Worm (Caenorhabditis elegans) whole organism, midembryonic: Measurements from ENCODE around the gene erfa-3.

Experiments used
- T22C8.4 ChIP-seq: fragments of 200-800 bp; sonication (Bioruptor generic); IDR thresholded peaks from 2 replicates; pipeline ENCODE4 v1.3.6; 2022; ENCODE audit warnings: missing genetic modification characterization, missing compliant biosample characterization
- cog-1 ChIP-seq: sonication (generic microtip); optimal IDR thresholded peaks from 2 replicates; lab custom pipeline; 2016; ENCODE audit warnings: missing genetic modification characterization, missing compliant biosample characterization
- flt-1 ChIP-seq: fragments of 200-800 bp; sonication (Bioruptor generic); IDR thresholded peaks from 2 replicates; pipeline ENCODE4 v1.3.6; 2022; ENCODE audit warnings: missing genetic modification characterization, missing compliant biosample characterization
- klf-2 ChIP-seq: fragments of 200-800 bp; sonication (Bioruptor generic); conservative IDR thresholded peaks from 2 replicates; pipeline ENCODE4 v1.3.6; 2022; ENCODE audit warnings: missing genetic modification reagents, missing genetic modification characterization, missing compliant biosample characterization
- med-1 ChIP-seq: sonication (generic microtip); optimal IDR thresholded peaks from 2 replicates; lab custom pipeline; 2017; ENCODE audit warnings: missing genetic modification characterization, mild to moderate bottlenecking, missing compliant biosample characterization, antibody characterized with exemption, missing genetic modification reagents; ENCODE audit not compliant: insufficient read depth
- ref-1 ChIP-seq: fragments of 200-800 bp; sonication (Bioruptor generic); conservative IDR thresholded peaks from 2 replicates; pipeline ENCODE4 v1.3.6; 2022; ENCODE audit warnings: missing genetic modification reagents, missing genetic modification characterization, missing compliant biosample characterization
- tab-1 ChIP-seq: fragments of 200-800 bp; sonication (Bioruptor generic); IDR thresholded peaks from 2 replicates; pipeline ENCODE4 v1.3.6; 2022; ENCODE audit warnings: missing genetic modification characterization, missing compliant biosample characterization
- ztf-23 ChIP-seq: fragments of 200-800 bp; sonication (Bioruptor generic); IDR thresholded peaks from 2 replicates; pipeline ENCODE4 v1.3.6; 2022; ENCODE audit warnings: missing genetic modification reagents, missing genetic modification characterization, missing compliant biosample characterization
- ztf-29 ChIP-seq: fragments of 200-800 bp; sonication (Bioruptor generic); IDR thresholded peaks from 2 replicates; pipeline ENCODE4 v1.3.6; 2022; ENCODE audit warnings: missing genetic modification reagents, missing genetic modification characterization, missing compliant biosample characterization

Gene erfa-3

ce11 chrV:11076028-11076402 is 36.9 kb downstream of the erfa-3 start:
- TF ChIP-seq klf-2 (no peak), T22C8.4 (GFP tag; lab: Robert Waterston, UW) (no peak), flt-1 (no peak), ztf-23 (GFP tag; lab: Robert Waterston, UW) (no peak), ref-1 (GFP tag; lab: Robert Waterston, UW) (no peak), med-1 (GFP tag; lab: Kevin White, UChicago) (no peak), tab-1 (no peak), cog-1 (tag; lab: Kevin White, UChicago) (no peak)

- TF ChIP-seq ref-1 (GFP tag; lab: Robert Waterston, UW) (no peak), flt-1 (peak; percentile 48; the same call in 1 of the 2 replicates), tab-1 (no peak)
Measured at ce11 chrV:11075209-11076027, 37.5 kb downstream of the erfa-3 start.

ce11 chrV:11074448-11074847 is 38.4 kb downstream of the erfa-3 start, which contains the start of gene act-3:
Gene act-3 (minus strand): TSS chrV:11074498.
- no peak for TF ChIP-seq ztf-29 (GFP tag; lab: Robert Waterston, UW)
- peak; percentile 35 for TF ChIP-seq cog-1 (tag; lab: Kevin White, UChicago)

ce11 chrV:11073354-11073753 is 39.5 kb downstream of the erfa-3 start:
- TF ChIP-seq ztf-29 (GFP tag; lab: Robert Waterston, UW) (no peak), T22C8.4 (GFP tag; lab: Robert Waterston, UW) (no peak), cog-1 (tag; lab: Kevin White, UChicago) (no peak), med-1 (GFP tag; lab: Kevin White, UChicago) (no peak), flt-1 (no peak)

ce11 chrV:11071453-11071852 is 41.4 kb downstream of the erfa-3 start:
- no peak for TF ChIP-seq ref-1 (GFP tag; lab: Robert Waterston, UW)
- TF ChIP-seq med-1 (GFP tag; lab: Kevin White, UChicago), result no peak
- TF ChIP-seq flt-1, result no peak
- TF ChIP-seq tab-1, result no peak
- TF ChIP-seq T22C8.4 (GFP tag; lab: Robert Waterston, UW), result no peak
- no peak for TF ChIP-seq cog-1 (tag; lab: Kevin White, UChicago)
- TF ChIP-seq ztf-29 (GFP tag; lab: Robert Waterston, UW), result no peak

ce11 chrV:11070388-11070787 is 42.5 kb downstream of the erfa-3 start:
- TF ChIP-seq klf-2, result no peak
- no peak for TF ChIP-seq cog-1 (tag; lab: Kevin White, UChicago)
- TF ChIP-seq ref-1 (GFP tag; lab: Robert Waterston, UW), result no peak
- TF ChIP-seq T22C8.4 (GFP tag; lab: Robert Waterston, UW), result no peak
- TF ChIP-seq ztf-23 (GFP tag; lab: Robert Waterston, UW), result no peak
- no peak for TF ChIP-seq ztf-29 (GFP tag; lab: Robert Waterston, UW)
- no peak for TF ChIP-seq flt-1
- TF ChIP-seq med-1 (GFP tag; lab: Kevin White, UChicago), result no peak
- no peak for TF ChIP-seq tab-1

ce11 chrV:11069277-11069676 is 43.6 kb downstream of the erfa-3 start, which contains the start of gene T04C12.8:
Gene T04C12.8 (minus strand): TSS chrV:11069358.
- TF ChIP-seq T22C8.4 (GFP tag; lab: Robert Waterston, UW), result no peak
- TF ChIP-seq ztf-29 (GFP tag; lab: Robert Waterston, UW), result no peak
- no peak for TF ChIP-seq flt-1
- no peak for TF ChIP-seq klf-2
- TF ChIP-seq ztf-23 (GFP tag; lab: Robert Waterston, UW), result no peak
- TF ChIP-seq ref-1 (GFP tag; lab: Robert Waterston, UW), result no peak
- no peak for TF ChIP-seq tab-1
- TF ChIP-seq cog-1 (tag; lab: Kevin White, UChicago), result no peak
- no peak for TF ChIP-seq med-1 (GFP tag; lab: Kevin White, UChicago)

ce11 chrV:11065513-11065912 is 47.4 kb downstream of the erfa-3 start, which contains the start of gene nlp-80:
Gene nlp-80 (minus strand): TSS chrV:11065613.
- TF ChIP-seq ref-1 (GFP tag; lab: Robert Waterston, UW), result no peak
- no peak for TF ChIP-seq med-1 (GFP tag; lab: Kevin White, UChicago)
- TF ChIP-seq flt-1, result no peak
- TF ChIP-seq cog-1 (tag; lab: Kevin White, UChicago), result no peak
- no peak for TF ChIP-seq tab-1
- no peak for TF ChIP-seq T22C8.4 (GFP tag; lab: Robert Waterston, UW)
- no peak for TF ChIP-seq klf-2
- TF ChIP-seq ztf-29 (GFP tag; lab: Robert Waterston, UW), result no peak
- no peak for TF ChIP-seq ztf-23 (GFP tag; lab: Robert Waterston, UW)

ce11 chrV:11063115-11063514 is 49.8 kb downstream of the erfa-3 start, which contains the start of gene T04C12.9:
Gene T04C12.9 (minus strand): TSS chrV:11063215.
- no peak for TF ChIP-seq ztf-29 (GFP tag; lab: Robert Waterston, UW)
- TF ChIP-seq ztf-23 (GFP tag; lab: Robert Waterston, UW), result no peak
- no peak for TF ChIP-seq ref-1 (GFP tag; lab: Robert Waterston, UW)
- no peak for TF ChIP-seq cog-1 (tag; lab: Kevin White, UChicago)
- TF ChIP-seq T22C8.4 (GFP tag; lab: Robert Waterston, UW), result no peak
- TF ChIP-seq klf-2, result no peak

ce11 chrV:11061887-11062286 is 51.0 kb downstream of the erfa-3 start:
- no peak for TF ChIP-seq klf-2
- no peak for TF ChIP-seq med-1 (GFP tag; lab: Kevin White, UChicago)
- TF ChIP-seq tab-1, result no peak
- no peak for TF ChIP-seq ref-1 (GFP tag; lab: Robert Waterston, UW)
- no peak for TF ChIP-seq cog-1 (tag; lab: Kevin White, UChicago)
- TF ChIP-seq ztf-29 (GFP tag; lab: Robert Waterston, UW), result no peak
- TF ChIP-seq T22C8.4 (GFP tag; lab: Robert Waterston, UW), result no peak
- no peak for TF ChIP-seq ztf-23 (GFP tag; lab: Robert Waterston, UW)
- no peak for TF ChIP-seq flt-1
